Worm (Caenorhabditis elegans): Measurements from ENCODE around the gene W08E12.7.

DNA sequence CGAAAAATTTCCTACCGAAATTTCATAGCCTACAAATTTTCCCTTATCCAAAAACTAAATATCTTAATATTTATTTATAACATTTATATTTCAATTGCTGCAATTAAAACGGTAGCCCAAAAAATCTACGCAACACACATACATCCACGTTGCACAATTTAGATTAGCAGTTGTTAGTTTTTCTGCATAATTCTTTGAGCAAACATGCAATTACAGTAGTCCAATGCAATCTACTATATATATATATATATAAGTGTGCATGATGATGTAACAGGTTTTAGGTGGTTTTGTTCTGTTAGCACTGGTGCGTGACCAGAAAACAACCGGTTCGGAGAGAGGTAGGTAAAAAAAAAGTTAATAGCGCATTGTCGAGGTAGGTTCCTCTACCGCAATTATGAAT is 23.6 kb upstream of the W08E12.7 start:
- no peak for TF ChIP-seq nfya-1 (tag; optimal IDR thresholded peaks at IDR 0.05; ENCODE audit: borderline replicate concordance, insufficient read depth)
- no peak for TF ChIP-seq die-1 (tag; optimal IDR thresholded peaks at IDR 0.05)
- no peak for TF ChIP-seq unc-62 (GFP tag; optimal IDR thresholded peaks at IDR 0.05)
- TF ChIP-seq snpc-4 (GFP tag; optimal IDR thresholded peaks at IDR 0.05), result no peak
- TF ChIP-seq snpc-4 (tag; optimal IDR thresholded peaks at IDR 0.05), result no peak
- no peak for TF ChIP-seq lin-35 (GFP tag; optimal IDR thresholded peaks at IDR 0.05)
- no peak for TF ChIP-seq lsl-1 (GFP tag; optimal IDR thresholded peaks at IDR 0.05)

All from whole organism, young adult.